Fruit fly (Drosophila melanogaster) whole organism, embryonic: ENCODE results near the gene CG32066.
A peak's percentile ranks its signal among the peaks of the same experiment; 100 is the strongest.

Experiments
- Ada2b ChIP-seq: fragments of 200-800 bp; sonication (Bioruptor generic); IDR thresholded peaks from 2 replicates; pipeline ENCODE4 v1.3.6; 2022; ENCODE audit warnings: missing biosample characterization, missing genetic modification characterization
- Bgb ChIP-seq: fragments of 200-800 bp; sonication (Bioruptor generic); IDR thresholded peaks from 2 replicates; pipeline ENCODE4 v1.3.6; 2022; ENCODE audit warnings: missing biosample characterization, missing genetic modification characterization; ENCODE audit not compliant: partially characterized antibody
- CG10543 ChIP-seq: fragments of 200-800 bp; sonication (Bioruptor generic); optimal IDR thresholded peaks from 3 replicates; lab custom pipeline; 2017; ENCODE audit warnings: missing biosample characterization, mild to moderate bottlenecking, missing genetic modification characterization, moderate library complexity
- CG10654 ChIP-seq: fragments of 200-800 bp; sonication (Bioruptor generic); optimal IDR thresholded peaks from 2 replicates; lab custom pipeline; 2016; ENCODE audit warnings: missing biosample characterization, missing genetic modification characterization
- CG12744 ChIP-seq: fragments of 200-800 bp; sonication (Bioruptor generic); optimal IDR thresholded peaks from 2 replicates; lab custom pipeline; 2016; ENCODE audit warnings: missing biosample characterization, missing genetic modification characterization
- CG15011 ChIP-seq: fragments of 200-800 bp; sonication (Bioruptor generic); optimal IDR thresholded peaks from 3 replicates; lab custom pipeline; 2018; ENCODE audit warnings: missing biosample characterization, mild to moderate bottlenecking, missing genetic modification characterization
- CG16863 ChIP-seq: fragments of 200-800 bp; sonication (Bioruptor generic); optimal IDR thresholded peaks from 3 replicates; lab custom pipeline; 2016; ENCODE audit warnings: missing biosample characterization, missing genetic modification characterization
- CG17328 ChIP-seq: fragments of 200-800 bp; sonication (Bioruptor generic); IDR thresholded peaks from 2 replicates; pipeline ENCODE4 v1.3.6; 2022; ENCODE audit warnings: missing biosample characterization, missing genetic modification characterization
- CG17912 ChIP-seq: fragments of 200-800 bp; sonication (Bioruptor generic); optimal IDR thresholded peaks from 2 replicates; lab custom pipeline; 2018; ENCODE audit warnings: missing biosample characterization, mild to moderate bottlenecking, missing genetic modification characterization
- CG2129 ChIP-seq: fragments of 200-800 bp; sonication (Bioruptor generic); IDR thresholded peaks from 2 replicates; pipeline ENCODE4 v1.3.6; 2022; ENCODE audit warnings: missing biosample characterization, missing genetic modification characterization; ENCODE audit not compliant: partially characterized antibody
- CG31388 ChIP-seq: fragments of 200-800 bp; sonication (Bioruptor generic); optimal IDR thresholded peaks from 2 replicates; lab custom pipeline; 2016; ENCODE audit warnings: missing biosample characterization, missing genetic modification characterization
- CG31441 ChIP-seq: fragments of 200-800 bp; sonication (Bioruptor generic); IDR thresholded peaks from 2 replicates; pipeline ENCODE4 v1.3.6; 2022; ENCODE audit warnings: missing biosample characterization, missing genetic modification characterization
- CG34376 ChIP-seq: fragments of 200-800 bp; sonication (Bioruptor generic); optimal IDR thresholded peaks from 2 replicates; lab custom pipeline; 2018; ENCODE audit warnings: missing biosample characterization, mild to moderate bottlenecking, missing genetic modification characterization
- CG43689 ChIP-seq: fragments of 200-800 bp; sonication (Bioruptor generic); IDR thresholded peaks from 2 replicates; pipeline ENCODE4 v1.3.6; 2022; ENCODE audit warnings: missing biosample characterization, missing genetic modification characterization
- CG5953 ChIP-seq: fragments of 200-800 bp; sonication (Bioruptor generic); IDR thresholded peaks from 2 replicates; pipeline ENCODE4 v1.3.6; 2022; ENCODE audit warnings: missing biosample characterization, missing genetic modification characterization
- CrebB ChIP-seq: fragments of 200-800 bp; sonication (Bioruptor generic); optimal IDR thresholded peaks from 3 replicates; lab custom pipeline; 2018; ENCODE audit warnings: missing biosample characterization, mild to moderate bottlenecking, missing genetic modification characterization
- D19A ChIP-seq: fragments of 200-800 bp; optimal IDR thresholded peaks from 3 replicates; lab custom pipeline; 2019; ENCODE audit warnings: missing biosample characterization, mild to moderate bottlenecking, missing genetic modification characterization, moderate library complexity
- Dbx ChIP-seq: fragments of 200-800 bp; sonication (Bioruptor generic); IDR thresholded peaks from 3 replicates; pipeline ENCODE4 v1.3.6; 2022; ENCODE audit warnings: missing biosample characterization, missing genetic modification characterization
- Doc3 ChIP-seq: fragments of 200-800 bp; sonication (Bioruptor generic); IDR thresholded peaks from 3 replicates; pipeline ENCODE4 v1.3.6; 2022; ENCODE audit warnings: missing biosample characterization, missing genetic modification characterization; ENCODE audit not compliant: partially characterized antibody
- Ets65A ChIP-seq: fragments of 200-800 bp; sonication (Bioruptor generic); peaks from one replicate; lab custom pipeline; 2016; ENCODE audit warnings: missing biosample characterization, missing genetic modification characterization
- Jarid2 ChIP-seq: fragments of 200-800 bp; sonication (Bioruptor generic); optimal IDR thresholded peaks from 3 replicates; lab custom pipeline; 2017; ENCODE audit warnings: mild to moderate bottlenecking, missing biosample characterization, missing genetic modification reagents, missing genetic modification characterization
- Lim3 ChIP-seq: fragments of 200-800 bp; sonication (Bioruptor generic); IDR thresholded peaks from 2 replicates; pipeline ENCODE4 v1.3.6; 2022; ENCODE audit warnings: missing biosample characterization, missing genetic modification characterization
- Myb ChIP-seq: fragments of 200-800 bp; sonication (Bioruptor generic); optimal IDR thresholded peaks from 2 replicates; lab custom pipeline; 2016; ENCODE audit warnings: missing biosample characterization, missing genetic modification characterization
- NFAT ChIP-seq: fragments of 200-800 bp; sonication (Bioruptor generic); IDR thresholded peaks from 2 replicates; pipeline ENCODE4 v1.3.6; 2022; ENCODE audit warnings: missing biosample characterization, missing genetic modification characterization
- PHDP ChIP-seq: fragments of 200-800 bp; sonication (Bioruptor generic); optimal IDR thresholded peaks from 3 replicates; lab custom pipeline; 2018; ENCODE audit warnings: missing biosample characterization, mild to moderate bottlenecking, missing genetic modification characterization, moderate library complexity
- Scr ChIP-seq: fragments of 200-800 bp; sonication (Bioruptor generic); IDR thresholded peaks from 2 replicates; pipeline ENCODE4 v1.3.6; 2022; ENCODE audit warnings: missing biosample characterization, missing genetic modification characterization; ENCODE audit not compliant: partially characterized antibody
- Trl ChIP-seq, 3 experiments: fragments of >200 bp in 2 of 3; fragments of 200-800 bp in 1 of 3; sonication (Bioruptor generic) in 1 of 3; optimal IDR thresholded peaks; 2 replicates in 1 of 3; 3 replicates in 2 of 3; lab custom pipeline; 2016 to 2017; ENCODE audit warnings: missing biosample characterization in 1 of 3, missing genetic modification characterization in 1 of 3
- br ChIP-seq: fragments of >200 bp; optimal IDR thresholded peaks from 2 replicates; lab custom pipeline; 2017
- chinmo ChIP-seq: fragments of 200-800 bp; sonication (Bioruptor generic); IDR thresholded peaks from 4 replicates; pipeline ENCODE4 v1.3.6; 2022; ENCODE audit warnings: missing biosample characterization, missing genetic modification characterization; ENCODE audit not compliant: partially characterized antibody
- chm ChIP-seq: fragments of 200-800 bp; sonication (Bioruptor generic); IDR thresholded peaks from 2 replicates; pipeline ENCODE4 v1.3.6; 2022; ENCODE audit warnings: missing biosample characterization, missing genetic modification characterization
- corto ChIP-seq: fragments of 200-800 bp; sonication (Bioruptor generic); optimal IDR thresholded peaks from 2 replicates; lab custom pipeline; 2016; ENCODE audit warnings: missing biosample characterization, mild to moderate bottlenecking, missing genetic modification characterization, moderate library complexity
- crol ChIP-seq: fragments of 200-800 bp; sonication (Bioruptor generic); IDR thresholded peaks from 2 replicates; pipeline ENCODE4 v1.3.6; 2022; ENCODE audit warnings: missing biosample characterization, missing genetic modification characterization
- cwo ChIP-seq: fragments of 200-800 bp; sonication (Bioruptor generic); optimal IDR thresholded peaks from 3 replicates; lab custom pipeline; 2017; ENCODE audit warnings: missing biosample characterization, missing genetic modification characterization, mild to moderate bottlenecking, moderate library complexity, missing genetic modification reagents
- eyg ChIP-seq: fragments of 200-800 bp; sonication (Bioruptor generic); optimal IDR thresholded peaks from 3 replicates; lab custom pipeline; 2016; ENCODE audit warnings: missing biosample characterization, missing genetic modification characterization
- gcm2 ChIP-seq: fragments of 200-800 bp; sonication (Bioruptor generic); optimal IDR thresholded peaks from 2 replicates; lab custom pipeline; 2016; ENCODE audit warnings: missing biosample characterization, missing genetic modification characterization
- ham ChIP-seq: fragments of 200-800 bp; sonication (Bioruptor generic); IDR thresholded peaks from 2 replicates; pipeline ENCODE4 v1.3.6; 2022; ENCODE audit warnings: missing biosample characterization, missing genetic modification characterization
- luna ChIP-seq: fragments of 200-800 bp; sonication (Bioruptor generic); optimal IDR thresholded peaks from 2 replicates; lab custom pipeline; 2016; ENCODE audit warnings: missing biosample characterization, missing genetic modification characterization
- pfk ChIP-seq: fragments of 200-800 bp; sonication (Bioruptor generic); optimal IDR thresholded peaks from 2 replicates; lab custom pipeline; 2018; ENCODE audit warnings: missing biosample characterization, mild to moderate bottlenecking, missing genetic modification characterization, moderate library complexity
- run ChIP-seq: fragments of 200-800 bp; sonication (Bioruptor generic); optimal IDR thresholded peaks from 3 replicates; lab custom pipeline; 2018; ENCODE audit warnings: missing biosample characterization, mild to moderate bottlenecking, missing genetic modification characterization
- sisA ChIP-seq: fragments of 200-800 bp; sonication (Bioruptor generic); IDR thresholded peaks from 2 replicates; pipeline ENCODE4 v1.3.6; 2022; ENCODE audit warnings: missing biosample characterization, missing genetic modification characterization
- slbo ChIP-seq: fragments of 200-800 bp; sonication (Bioruptor generic); IDR thresholded peaks from 2 replicates; pipeline ENCODE4 v1.3.6; 2022; ENCODE audit warnings: missing biosample characterization, missing genetic modification characterization
- slou ChIP-seq: fragments of 200-800 bp; sonication (Bioruptor generic); optimal IDR thresholded peaks from 3 replicates; lab custom pipeline; 2016; ENCODE audit warnings: missing biosample characterization, missing genetic modification characterization
- sug ChIP-seq: fragments of 200-800 bp; optimal IDR thresholded peaks from 2 replicates; lab custom pipeline; 2019; ENCODE audit warnings: missing biosample characterization, mild to moderate bottlenecking, missing genetic modification characterization, moderate library complexity
- usp ChIP-seq: fragments of >200 bp; optimal IDR thresholded peaks from 2 replicates; lab custom pipeline; 2017; ENCODE audit warnings: missing biosample characterization, missing genetic modification characterization
- wek ChIP-seq: fragments of 200-800 bp; sonication (Bioruptor generic); optimal IDR thresholded peaks from 3 replicates; lab custom pipeline; 2018; ENCODE audit warnings: missing biosample characterization, mild to moderate bottlenecking, missing genetic modification characterization, moderate library complexity
- zfh2 ChIP-seq: fragments of 200-800 bp; sonication (Bioruptor generic); optimal IDR thresholded peaks from 2 replicates; lab custom pipeline; 2016; ENCODE audit warnings: missing biosample characterization, missing genetic modification characterization

Gene CG32066

DNA sequence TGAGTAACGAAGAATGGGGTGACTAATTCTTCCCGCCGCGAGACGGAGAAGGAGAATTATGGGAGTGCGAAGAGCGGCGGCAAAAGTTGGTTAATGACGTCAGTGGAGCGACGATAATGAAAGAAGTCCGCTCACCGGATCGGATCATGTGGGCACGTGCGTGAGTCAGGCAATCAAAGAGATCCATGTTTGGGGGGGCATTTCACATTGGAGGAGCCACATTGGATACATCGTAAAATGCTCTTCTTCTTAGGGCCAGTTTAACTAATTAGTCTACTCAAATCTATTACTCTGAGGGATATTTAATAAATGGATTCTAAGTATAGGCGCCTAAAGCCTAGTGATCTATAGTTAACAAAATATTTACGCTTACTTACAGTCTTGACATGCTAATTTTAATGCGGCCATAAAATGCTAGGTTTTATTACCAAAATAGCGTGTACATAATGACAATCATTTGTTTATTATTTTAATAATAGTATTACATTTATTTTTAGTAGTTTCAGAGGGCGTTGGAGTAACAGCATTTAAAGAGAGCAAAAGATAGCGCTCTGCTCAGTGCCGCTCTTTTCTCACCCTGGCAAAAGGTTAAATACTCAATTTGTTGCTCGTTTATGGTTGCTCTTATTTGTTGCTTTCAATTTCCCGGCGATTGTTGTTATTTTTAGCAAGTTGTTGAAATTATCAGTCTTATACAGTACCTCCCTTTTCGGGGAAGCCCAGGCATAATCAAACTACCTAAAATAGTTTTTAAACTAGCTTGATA is 2.3 kb downstream of the CG32066 start:
- TF ChIP-seq Myb (GFP tag; lab: Kevin White, UChicago) = no peak
- peak; percentile 56 to 73 for TF ChIP-seq Trl (optimal IDR thresholded peaks at IDR 0.05; lab: Kevin White, UChicago)
- no peak for TF ChIP-seq Trl (GFP tag; optimal IDR thresholded peaks at IDR 0.05; lab: Kevin White, UChicago)
- no peak for TF ChIP-seq CG10543 (GFP tag; lab: Kevin White, UChicago)
- peak; percentile 68 for TF ChIP-seq cwo (GFP tag; lab: Kevin White, UChicago)
- TF ChIP-seq Doc3 = no peak
- TF ChIP-seq sug = peak; percentile 21
- TF ChIP-seq zfh2 = no peak
- TF ChIP-seq CG34376 (GFP tag; lab: Kevin White, UChicago) = no peak
- TF ChIP-seq CG12744 (GFP tag; lab: Kevin White, UChicago) = no peak
- TF ChIP-seq CrebB (tag; lab: Kevin White, UChicago) = no peak
- 0 out of 4 replicates have a peak, but pooled peaks have one; percentile 43 for TF ChIP-seq chinmo (GFP tag; lab: Robert Waterston, UW)

DNA sequence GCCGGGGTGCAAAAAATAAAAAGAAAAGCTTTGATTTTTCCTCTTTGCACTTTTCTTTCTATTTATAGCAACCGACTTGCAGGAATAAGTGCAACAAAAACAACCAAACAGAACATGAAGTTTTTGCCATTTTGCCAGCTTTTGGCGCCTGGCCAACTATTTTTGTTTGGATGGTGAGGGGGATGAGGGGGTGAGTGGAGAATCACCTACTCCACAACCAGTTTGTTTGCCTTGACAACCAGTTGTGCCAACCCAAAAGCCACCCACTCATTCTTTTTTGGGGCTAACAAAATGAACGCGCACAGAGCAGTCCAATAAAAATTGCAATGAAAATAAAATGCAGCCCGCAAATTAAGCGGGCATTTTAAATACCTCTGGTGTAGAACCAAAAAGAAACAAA is 3.5 kb downstream of the CG32066 start:
- TF ChIP-seq luna (GFP tag; lab: Kevin White, UChicago) (no peak), Ets65A (peak; percentile 80), crol (GFP tag; lab: Robert Waterston, UW) (peak; percentile 11; the same call in 1 of the 2 replicates), Scr (no peak), Jarid2 (GFP tag; lab: Kevin White, UChicago) (no peak), ham (GFP tag; lab: Robert Waterston, UW) (no peak), CG15011 (no peak), CG43689 (0 out of 2 replicates have a peak, but pooled peaks have one; percentile 9), Bgb (0 out of 2 replicates have a peak, but pooled peaks have one; percentile 14)

- TF ChIP-seq br (lab: Kevin White, UChicago) = no peak
- peak; percentile 51; the same call in 1 of the 3 replicates for TF ChIP-seq Dbx (GFP tag; lab: Robert Waterston, UW)
- no peak for TF ChIP-seq sisA
- TF ChIP-seq run = peak; percentile 23
- TF ChIP-seq D19A (tag; lab: Kevin White, UChicago) = peak; percentile 34
- no peak for TF ChIP-seq CG2129 (GFP tag; lab: Robert Waterston, UW)
- TF ChIP-seq corto = no peak
- TF ChIP-seq slou (GFP tag; lab: Kevin White, UChicago) = peak; percentile 26
- peak; percentile 40 for TF ChIP-seq CG16863 (GFP tag; lab: Kevin White, UChicago)
- peak; percentile 53 for TF ChIP-seq eyg (GFP tag; lab: Kevin White, UChicago)
- TF ChIP-seq chm (GFP tag; lab: Robert Waterston, UW) = peak; percentile 23; the same call in 1 of the 2 replicates
- no peak for TF ChIP-seq NFAT
- TF ChIP-seq pfk (GFP tag; lab: Kevin White, UChicago) = no peak
- TF ChIP-seq wek (GFP tag; lab: Kevin White, UChicago) = peak; percentile 77
- TF ChIP-seq CG34376 (GFP tag; lab: Kevin White, UChicago) = peak; percentile 56
- no peak for TF ChIP-seq CG31388 (GFP tag; lab: Kevin White, UChicago)
- TF ChIP-seq gcm2 (GFP tag; lab: Kevin White, UChicago) = no peak
- peak; percentile 54 for TF ChIP-seq CG10654 (GFP tag; lab: Kevin White, UChicago)
- peak; percentile 29; the same call in 1 of the 2 replicates for TF ChIP-seq slbo (GFP tag; lab: Robert Waterston, UW)
- peak; percentile 68 for TF ChIP-seq CG5953
- no peak for TF ChIP-seq CG17328
- no peak for TF ChIP-seq usp (GFP tag; lab: Kevin White, UChicago)
- TF ChIP-seq Lim3 (GFP tag; lab: Robert Waterston, UW) = no peak
- no peak; the same call in 1 of the 2 replicates for TF ChIP-seq CG31441 (GFP tag; lab: Robert Waterston, UW)
- TF ChIP-seq Ada2b (GFP tag; lab: Robert Waterston, UW) = peak; percentile 28; the same call in 1 of the 2 replicates
- peak; percentile 72 for TF ChIP-seq CG17912 (GFP tag; lab: Kevin White, UChicago)
- TF ChIP-seq PHDP (tag; lab: Kevin White, UChicago) = peak; percentile 75
These were observed 4.2 kb downstream of the CG32066 start for dm6 chr3L:10656451-10657198.
